Worm (Caenorhabditis elegans) whole organism, L1 larva: Measurements from ENCODE around the gene rol-6.
A peak's percentile ranks its signal among the peaks of the same experiment; 100 is the strongest.

ENCODE experiments used
- C04F5.9 ChIP-seq: sonication (generic microtip); optimal IDR thresholded peaks from 2 replicates; lab custom pipeline; 2016; ENCODE audit warnings: missing genetic modification characterization, missing compliant biosample characterization
- C16A3.4 ChIP-seq: fragments of 150-350 bp; optimal IDR thresholded peaks from 2 replicates; lab custom pipeline; 2014; ENCODE audit warnings: missing biosample characterization, missing genetic modification characterization
- blmp-1 ChIP-seq: fragments of 150-350 bp; optimal IDR thresholded peaks from 2 replicates; lab custom pipeline; 2014; ENCODE audit warnings: missing biosample characterization, missing genetic modification characterization
- ceh-88 ChIP-seq: fragments of 200-800 bp; sonication (Bioruptor generic); IDR thresholded peaks from 2 replicates; pipeline ENCODE4 v1.3.6; 2022; ENCODE audit warnings: missing genetic modification characterization, missing compliant biosample characterization
- ceh-90 ChIP-seq: sonication (generic microtip); optimal IDR thresholded peaks from 2 replicates; lab custom pipeline; 2016; ENCODE audit warnings: missing genetic modification characterization, missing compliant biosample characterization
- dpl-1 ChIP-seq, 3 experiments: fragments of 150-350 bp in 2 of 3; sonication (generic microtip) in 1 of 3; optimal IDR thresholded peaks; 2 replicates each; lab custom pipeline; 2014 to 2017; ENCODE audit warnings: missing biosample characterization in 3 of 3, missing genetic modification characterization in 3 of 3, missing genetic modification reagents in 3 of 3
- dsc-1 ChIP-seq: sonication (generic microtip); optimal IDR thresholded peaks from 2 replicates; lab custom pipeline; 2016; ENCODE audit warnings: mild to moderate bottlenecking, missing genetic modification characterization, missing compliant biosample characterization
- efl-1 ChIP-seq, 4 experiments: fragments of 150-350 bp; optimal IDR thresholded peaks in 3 of 4; peaks in 1 of 4; 1 replicate in 1 of 4; 2 replicates in 3 of 4; lab custom pipeline; 2014; ENCODE audit warnings: missing biosample characterization in 2 of 4, missing genetic modification characterization in 2 of 4, missing genetic modification reagents in 2 of 4
- egl-27 ChIP-seq, 2 experiments: fragments of 150-350 bp in 1 of 2; sonication (generic microtip); optimal IDR thresholded peaks; 3 replicates each; lab custom pipeline; 2017 to 2018; ENCODE audit warnings: missing biosample characterization in 2 of 2, missing genetic modification characterization in 2 of 2, missing genetic modification reagents in 2 of 2
- elt-2 ChIP-seq: sonication (generic microtip); optimal IDR thresholded peaks from 2 replicates; lab custom pipeline; 2016; ENCODE audit warnings: missing genetic modification characterization, mild to moderate bottlenecking, inconsistent platforms, missing compliant biosample characterization, missing genetic modification reagents
- fkh-10 ChIP-seq: sonication (generic microtip); optimal IDR thresholded peaks from 2 replicates; lab custom pipeline; 2017; ENCODE audit warnings: missing biosample characterization, missing genetic modification reagents, missing genetic modification characterization
- hlh-17 ChIP-seq: fragments of 200-800 bp; sonication (Bioruptor generic); optimal IDR thresholded peaks from 2 replicates; lab custom pipeline; 2018; ENCODE audit warnings: missing genetic modification characterization, mild to moderate bottlenecking, missing compliant biosample characterization, moderate library complexity, borderline replicate concordance
- hpl-2 ChIP-seq: fragments of 150-350 bp; optimal IDR thresholded peaks from 2 replicates; lab custom pipeline; 2014; ENCODE audit warnings: missing biosample characterization, missing genetic modification reagents, missing genetic modification characterization
- jun-1 ChIP-seq: fragments of 150-350 bp; optimal IDR thresholded peaks from 2 replicates; lab custom pipeline; 2014; ENCODE audit warnings: missing biosample characterization, missing genetic modification reagents, missing genetic modification characterization
- lin-14 ChIP-seq: fragments of 200-800 bp; sonication (Bioruptor generic); optimal IDR thresholded peaks from 2 replicates; lab custom pipeline; 2018; ENCODE audit warnings: mild to moderate bottlenecking, missing genetic modification characterization, moderate library complexity, missing compliant biosample characterization
- lin-15B ChIP-seq: fragments of 150-350 bp; sonication (generic microtip); optimal IDR thresholded peaks from 3 replicates; lab custom pipeline; 2014; ENCODE audit warnings: missing biosample characterization, missing genetic modification characterization
- lin-39 ChIP-seq: fragments of 150-350 bp; optimal IDR thresholded peaks from 2 replicates; lab custom pipeline; 2014; ENCODE audit warnings: missing biosample characterization, missing genetic modification reagents, missing genetic modification characterization
- mef-2 ChIP-seq: fragments of 150-350 bp; optimal IDR thresholded peaks from 2 replicates; lab custom pipeline; 2014; ENCODE audit warnings: missing biosample characterization, missing genetic modification characterization
- mep-1 ChIP-seq: fragments of 150-350 bp; optimal IDR thresholded peaks from 2 replicates; lab custom pipeline; 2014; ENCODE audit warnings: missing biosample characterization, missing genetic modification characterization
- nhr-11 ChIP-seq: fragments of 150-350 bp; optimal IDR thresholded peaks from 2 replicates; lab custom pipeline; 2014; ENCODE audit warnings: missing biosample characterization, missing genetic modification characterization
- nhr-20 ChIP-seq: sonication (generic microtip); optimal IDR thresholded peaks from 2 replicates; lab custom pipeline; 2016; ENCODE audit warnings: mild to moderate bottlenecking, missing genetic modification characterization, missing compliant biosample characterization
- nhr-28 ChIP-seq: fragments of 150-350 bp; optimal IDR thresholded peaks from 2 replicates; lab custom pipeline; 2014; ENCODE audit warnings: missing biosample characterization, missing genetic modification characterization
- nhr-76 ChIP-seq: sonication (generic microtip); optimal IDR thresholded peaks from 2 replicates; lab custom pipeline; 2017; ENCODE audit warnings: missing biosample characterization, missing genetic modification characterization
- nhr-85 ChIP-seq: sonication (generic microtip); peaks from one replicate; lab custom pipeline; 2016; ENCODE audit warnings: missing genetic modification characterization, inconsistent platforms, missing compliant biosample characterization
- nhr-90 ChIP-seq: sonication (generic microtip); optimal IDR thresholded peaks from 2 replicates; lab custom pipeline; 2016; ENCODE audit warnings: mild to moderate bottlenecking, missing genetic modification characterization, missing compliant biosample characterization; ENCODE audit not compliant: poor library complexity
- skn-1 ChIP-seq: fragments of 150-350 bp; optimal IDR thresholded peaks from 2 replicates; lab custom pipeline; 2014; ENCODE audit warnings: missing biosample characterization, missing genetic modification characterization
- snpc-4 ChIP-seq: fragments of 150-350 bp; optimal IDR thresholded peaks from 2 replicates; lab custom pipeline; 2014; ENCODE audit warnings: missing biosample characterization, missing genetic modification characterization
- snu-23 ChIP-seq: sonication (generic microtip); optimal IDR thresholded peaks from 2 replicates; lab custom pipeline; 2016; ENCODE audit warnings: missing genetic modification characterization, missing compliant biosample characterization
- sptf-1 ChIP-seq: fragments of 150-350 bp; optimal IDR thresholded peaks from 2 replicates; lab custom pipeline; 2014; ENCODE audit warnings: missing biosample characterization, missing genetic modification characterization
- swsn-7 ChIP-seq: sonication (generic microtip); optimal IDR thresholded peaks from 2 replicates; lab custom pipeline; 2016; ENCODE audit warnings: missing genetic modification characterization, missing compliant biosample characterization
- tbx-2 ChIP-seq: sonication (generic microtip); optimal IDR thresholded peaks from 2 replicates; lab custom pipeline; 2016; ENCODE audit warnings: missing genetic modification characterization, missing compliant biosample characterization
- unc-130 ChIP-seq: fragments of 150-350 bp; optimal IDR thresholded peaks from 2 replicates; lab custom pipeline; 2017; ENCODE audit warnings: missing biosample characterization, missing genetic modification characterization, inconsistent platforms
- unc-62 ChIP-seq: fragments of 150-350 bp; optimal IDR thresholded peaks from 2 replicates; lab custom pipeline; 2014; ENCODE audit warnings: missing biosample characterization, missing genetic modification reagents, missing genetic modification characterization
- xbp-1 ChIP-seq: sonication (generic microtip); optimal IDR thresholded peaks from 2 replicates; lab custom pipeline; 2016; ENCODE audit warnings: missing genetic modification characterization, missing compliant biosample characterization
- zip-4 ChIP-seq: fragments of 200-800 bp; sonication (Bioruptor generic); optimal IDR thresholded peaks from 2 replicates; lab custom pipeline; 2018; ENCODE audit warnings: mild to moderate bottlenecking, missing genetic modification characterization, moderate library complexity, missing compliant biosample characterization
- ztf-4 ChIP-seq: fragments of 150-350 bp; optimal IDR thresholded peaks from 2 replicates; lab custom pipeline; 2014; ENCODE audit warnings: missing biosample characterization, missing genetic modification characterization

rol-6 gene

ce11 chrII:8747246-8747938 lies 14.5 kb downstream of the rol-6 start (continued):
- TF ChIP-seq nhr-90 (tag; lab: Kevin White, UChicago) (peak; percentile 82), tbx-2 (tag; lab: Kevin White, UChicago) (peak; percentile 41), ztf-4 (peak; percentile 67), lin-14 (GFP tag; lab: Kevin White, UChicago) (peak; percentile 41), unc-62 (GFP tag; lab: Kevin White, UChicago) (no peak)
- TF ChIP-seq, all 84 proteins: peak for 23

ce11 chrII:8747939-8748352 lies 15.1 kb downstream of the rol-6 start:
- TF ChIP-seq hlh-17 (GFP tag; lab: Kevin White, UChicago) (no peak), nhr-20 (tag; lab: Kevin White, UChicago) (no peak), dsc-1 (tag; lab: Kevin White, UChicago) (no peak), nhr-28 (tag; lab: Kevin White, UChicago) (no peak), hpl-2 (GFP tag; lab: Kevin White, UChicago) (no peak), swsn-7 (tag; lab: Kevin White, UChicago) (no peak), blmp-1 (tag; lab: Kevin White, UChicago) (no peak), ztf-4 (no peak), skn-1 (no peak), nhr-85 (tag; lab: Kevin White, UChicago) (no peak), unc-62 (GFP tag; lab: Kevin White, UChicago) (no peak)

ce11 chrII:8748638-8749037 lies 15.8 kb downstream of the rol-6 start:
- TF ChIP-seq efl-1 (optimal IDR thresholded peaks at IDR 0.05; lab: Kevin White, UChicago) (no peak), efl-1 (GFP tag; optimal IDR thresholded peaks at IDR 0.05 in 1 of 2; lab: Kevin White, UChicago) (peak in 1 of 2 experiments; percentile 64), nhr-11 (tag; lab: Kevin White, UChicago) (no peak), ceh-90 (tag; lab: Kevin White, UChicago) (no peak), elt-2 (tag; lab: Kevin White, UChicago) (no peak)

- TF ChIP-seq dpl-1 (GFP tag; optimal IDR thresholded peaks at IDR 0.05; lab: Kevin White, UChicago), result no peak
- TF ChIP-seq blmp-1 (tag; lab: Kevin White, UChicago), result peak; percentile 100
- TF ChIP-seq, all 84 proteins: peak for 1
Measured at ce11 chrII:8749084-8749483, 16.2 kb downstream of the rol-6 start.

DNA sequence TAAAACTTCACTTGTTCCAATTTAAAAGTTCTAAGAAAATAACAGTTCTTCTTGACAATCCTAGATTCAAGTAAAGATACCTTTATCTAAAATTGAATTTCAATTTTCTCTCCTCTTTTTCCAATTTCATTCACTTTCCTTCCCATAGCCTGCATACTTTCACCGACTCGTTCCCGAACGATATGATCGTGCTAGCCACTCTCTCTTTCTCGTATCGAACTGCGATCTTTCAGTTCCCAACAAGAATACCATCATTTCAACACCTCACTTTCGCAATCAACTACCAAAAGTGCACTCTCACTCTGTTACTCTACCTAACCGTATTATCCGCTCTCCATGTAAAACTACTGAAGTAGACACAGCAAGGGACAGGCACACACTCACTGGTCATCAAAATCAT lies 17.2 kb downstream of the rol-6 start:
- TF ChIP-seq snpc-4 (no peak), blmp-1 (tag; lab: Kevin White, UChicago) (peak; percentile 95), skn-1 (peak; percentile 60), lin-14 (GFP tag; lab: Kevin White, UChicago) (peak; percentile 28), snu-23 (peak; percentile 1)

DNA sequence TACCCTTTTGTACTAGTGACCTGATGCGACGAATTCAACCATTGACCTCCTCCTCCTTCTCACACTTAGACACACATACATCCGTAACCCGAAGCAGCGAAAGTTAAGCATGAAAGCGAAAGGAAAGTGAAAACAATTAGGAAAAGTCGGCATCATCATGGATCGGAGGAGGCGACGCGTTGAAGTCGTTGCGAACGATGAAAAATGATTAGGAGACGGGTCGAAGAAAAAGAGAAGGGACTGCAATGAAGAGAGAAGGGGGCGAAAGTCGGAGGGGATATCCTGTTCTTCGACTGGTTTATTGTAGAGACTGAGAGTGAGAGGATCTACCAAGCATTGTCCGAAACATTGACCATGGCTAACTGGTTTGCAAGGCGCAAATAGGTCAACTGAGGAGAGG lies 18.2 kb downstream of the rol-6 start:
- TF ChIP-seq C04F5.9 (tag; lab: Kevin White, UChicago), result no peak
- peak; percentile 53 for TF ChIP-seq jun-1 (tag; lab: Kevin White, UChicago)
- TF ChIP-seq blmp-1 (tag; lab: Kevin White, UChicago), result peak; percentile 100
- TF ChIP-seq snu-23, result no peak
- TF ChIP-seq efl-1 (optimal IDR thresholded peaks at IDR 0.05; lab: Kevin White, UChicago), result no peak
- peak in 1 of 2 experiments; percentile 72 for TF ChIP-seq efl-1 (GFP tag; optimal IDR thresholded peaks at IDR 0.05 in 1 of 2; lab: Kevin White, UChicago)
- no peak for TF ChIP-seq nhr-76 (tag; lab: Kevin White, UChicago)
- TF ChIP-seq lin-39 (tag; lab: Kevin White, UChicago), result no peak
- no peak for TF ChIP-seq xbp-1 (tag; lab: Kevin White, UChicago)

DNA sequence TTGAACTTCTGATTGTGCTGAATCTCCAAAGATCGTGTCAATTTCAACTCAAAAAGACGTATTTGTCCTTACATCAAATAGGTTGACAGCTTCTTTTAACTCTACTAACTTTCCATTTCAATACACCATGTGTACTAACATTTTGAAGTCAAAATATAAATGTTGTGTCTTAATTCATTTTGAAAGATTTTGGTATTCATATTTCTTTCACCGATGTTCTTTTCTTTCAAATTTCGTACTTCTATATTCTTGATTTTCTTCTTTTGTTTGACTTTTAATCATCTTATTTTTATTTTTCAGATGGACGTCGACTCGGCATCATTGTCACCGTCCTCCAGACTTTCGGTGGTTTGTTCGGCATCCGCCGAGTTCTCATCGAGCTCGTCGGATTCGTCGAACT lies 18.8 kb downstream of the rol-6 start, which contains the start of gene atf-2:
atf-2 (plus strand) TSS at position 301 of the 400 bp plus-strand sequence.
- no peak for TF ChIP-seq nhr-20 (tag; lab: Kevin White, UChicago)
- TF ChIP-seq jun-1 (tag; lab: Kevin White, UChicago), result no peak
- TF ChIP-seq fkh-10 (GFP tag; lab: Kevin White, UChicago), result no peak
- TF ChIP-seq zip-4 (GFP tag; lab: Kevin White, UChicago), result no peak
- TF ChIP-seq nhr-28 (tag; lab: Kevin White, UChicago), result no peak
- TF ChIP-seq nhr-85 (tag; lab: Kevin White, UChicago), result no peak
- TF ChIP-seq ceh-88 (GFP tag; lab: Robert Waterston, UW), result no peak
- TF ChIP-seq C16A3.4, result no peak
- TF ChIP-seq lin-15B (tag; lab: Kevin White, UChicago), result no peak
- TF ChIP-seq mep-1 (tag; lab: Kevin White, UChicago), result no peak
- TF ChIP-seq nhr-11 (tag; lab: Kevin White, UChicago), result no peak
- TF ChIP-seq mef-2 (tag; lab: Kevin White, UChicago), result no peak
- no peak for TF ChIP-seq unc-130
- no peak for TF ChIP-seq egl-27 (tag; optimal IDR thresholded peaks at IDR 0.05; lab: Kevin White, UChicago)
- TF ChIP-seq sptf-1, result no peak
- TF ChIP-seq, all 84 proteins: peak for 0
